Fruit fly (Drosophila melanogaster): ENCODE measurements around the gene cad.

cad gene

dm6 chr2L:20825265-20825664, 54.7 kb downstream of the cad start (continued):
- TF ChIP-seq Jarid2 (GFP tag; optimal IDR thresholded peaks at IDR 0.05) (peak; percentile 11), Gsc (GFP tag; IDR thresholded peaks at IDR 0.05) (no peak)

dm6 chr2L:20826226-20826625, 55.7 kb downstream of the cad start:
- TF ChIP-seq knrl (GFP tag; IDR thresholded peaks at IDR 0.05; ENCODE audit: partially characterized antibody), result peak; percentile 29; the same call in 1 of the 3 replicates
- TF ChIP-seq CG2199 (GFP tag; IDR thresholded peaks at IDR 0.05), result peak; percentile 85
- TF ChIP-seq CG4617 (GFP tag; optimal IDR thresholded peaks at IDR 0.05; ENCODE audit: borderline replicate concordance), result no peak
- TF ChIP-seq stwl (tag; optimal IDR thresholded peaks at IDR 0.05), result peak; percentile 30
- no peak for TF ChIP-seq CG14441 (GFP tag; IDR thresholded peaks at IDR 0.05)
- TF ChIP-seq CG11504 (tag; optimal IDR thresholded peaks at IDR 0.05), result no peak
- TF ChIP-seq Hand (GFP tag; optimal IDR thresholded peaks at IDR 0.05), result no peak
- TF ChIP-seq toy (GFP tag; IDR thresholded peaks at IDR 0.05), result no peak
- TF ChIP-seq CTCF (GFP tag; optimal IDR thresholded peaks at IDR 0.05), result peak; percentile 91

dm6 chr2L:20827045-20827444, 56.5 kb downstream of the cad start:
- TF ChIP-seq CG13123 (GFP tag; optimal IDR thresholded peaks at IDR 0.05), result no peak
- TF ChIP-seq CG4328 (GFP tag; optimal IDR thresholded peaks at IDR 0.05), result no peak
- no peak for TF ChIP-seq CG32532 (GFP tag; IDR thresholded peaks at IDR 0.05)
- TF ChIP-seq sd (tag; optimal IDR thresholded peaks at IDR 0.05), result no peak
- TF ChIP-seq CG11504 (tag; optimal IDR thresholded peaks at IDR 0.05), result no peak
- TF ChIP-seq CHES-1-like (GFP tag; optimal IDR thresholded peaks at IDR 0.05), result no peak
- no peak for TF ChIP-seq sc (optimal IDR thresholded peaks at IDR 0.05)
- no peak for TF ChIP-seq sc (GFP tag; optimal IDR thresholded peaks at IDR 0.05)
- no peak for TF ChIP-seq bsh (GFP tag; optimal IDR thresholded peaks at IDR 0.05)
- peak; percentile 68 for TF ChIP-seq exex (tag; optimal IDR thresholded peaks at IDR 0.05)
- TF ChIP-seq CG34376 (GFP tag; optimal IDR thresholded peaks at IDR 0.05), result peak; percentile 63
- TF ChIP-seq sug (tag; optimal IDR thresholded peaks at IDR 0.05), result peak; percentile 68
- no peak for TF ChIP-seq CG1647 (GFP tag; optimal IDR thresholded peaks at IDR 0.05)
- TF ChIP-seq dimm (GFP tag; IDR thresholded peaks at IDR 0.05), result no peak
- no peak for TF ChIP-seq CG34422 (GFP tag; IDR thresholded peaks at IDR 0.05)
- TF ChIP-seq PHDP (tag; optimal IDR thresholded peaks at IDR 0.05), result no peak
- TF ChIP-seq Atf-2 (GFP tag; optimal IDR thresholded peaks at IDR 0.05), result no peak
- no peak for TF ChIP-seq eve (GFP tag; optimal IDR thresholded peaks at IDR 0.05)
- TF ChIP-seq CG18476 (GFP tag; optimal IDR thresholded peaks at IDR 0.05), result no peak
- TF ChIP-seq mirr (GFP tag; optimal IDR thresholded peaks at IDR 0.05), result peak; percentile 50
- no peak for TF ChIP-seq CG15601 (tag; optimal IDR thresholded peaks at IDR 0.05)
- no peak for TF ChIP-seq oc (tag; optimal IDR thresholded peaks at IDR 0.05)
- no peak for TF ChIP-seq Oaz (GFP tag; IDR thresholded peaks at IDR 0.05)

dm6 chr2L:20828701-20829100, 58.2 kb downstream of the cad start:
- TF ChIP-seq CG10321 (GFP tag; IDR thresholded peaks at IDR 0.05) (no peak), Mad (GFP tag; optimal IDR thresholded peaks at IDR 0.05) (no peak), sd (tag; optimal IDR thresholded peaks at IDR 0.05) (peak; percentile 33), tup (GFP tag; optimal IDR thresholded peaks at IDR 0.05) (no peak), HmgZ (tag; optimal IDR thresholded peaks at IDR 0.05) (peak; percentile 21), mirr (GFP tag; optimal IDR thresholded peaks at IDR 0.05) (peak; percentile 61), Pdp1 (GFP tag; optimal IDR thresholded peaks at IDR 0.05) (peak in 1 of 2 experiments; percentile 24), twi (tag; optimal IDR thresholded peaks at IDR 0.05) (no peak), CG34376 (GFP tag; optimal IDR thresholded peaks at IDR 0.05) (peak; percentile 66), hbn (GFP tag; IDR thresholded peaks at IDR 0.05; ENCODE audit: partially characterized antibody) (no peak), phol (tag; optimal IDR thresholded peaks at IDR 0.05) (no peak), CG10543 (GFP tag; optimal IDR thresholded peaks at IDR 0.05) (peak; percentile 23), Dek (tag; optimal IDR thresholded peaks at IDR 0.05) (no peak), exex (tag; optimal IDR thresholded peaks at IDR 0.05) (peak; percentile 81), B-H1 (GFP tag; IDR thresholded peaks at IDR 0.05) (no peak), GATAe (GFP tag; conservative IDR thresholded peaks at IDR 0.05) (peak; percentile 42; the same call in 1 of the 2 replicates), grn (GFP tag; optimal IDR thresholded peaks at IDR 0.05) (peak; percentile 71), salm (tag; optimal IDR thresholded peaks at IDR 0.05) (no peak), sug (tag; optimal IDR thresholded peaks at IDR 0.05) (peak; percentile 97)

Data from whole organism, embryonic.